Worm (Caenorhabditis elegans) whole organism, late embryonic: Measurements from ENCODE around the gene str-262.

Experiments used
- C08G9.2 ChIP-seq: sonication (generic microtip); optimal IDR thresholded peaks from 2 replicates; lab custom pipeline; 2016; ENCODE audit warnings: mild to moderate bottlenecking, missing genetic modification characterization, moderate library complexity, missing compliant biosample characterization
- T23F11.4 ChIP-seq: fragments of 200-800 bp; sonication (Bioruptor generic); optimal IDR thresholded peaks from 2 replicates; lab custom pipeline; 2018; ENCODE audit warnings: mild to moderate bottlenecking, missing genetic modification characterization, missing compliant biosample characterization
- ama-1 ChIP-seq: fragments of 150-350 bp; optimal IDR thresholded peaks from 2 replicates; lab custom pipeline; 2014
- ceh-34 ChIP-seq: sonication (generic microtip); optimal IDR thresholded peaks from 2 replicates; lab custom pipeline; 2016; ENCODE audit warnings: mild to moderate bottlenecking, missing genetic modification characterization, missing compliant biosample characterization
- ceh-45 ChIP-seq: fragments of 200-800 bp; sonication (Bioruptor generic); IDR thresholded peaks from 2 replicates; pipeline ENCODE4 v1.3.6; 2022; ENCODE audit warnings: missing genetic modification reagents, missing genetic modification characterization, missing compliant biosample characterization
- ceh-6 ChIP-seq: fragments of 200-800 bp; sonication (Bioruptor generic); optimal IDR thresholded peaks from 2 replicates; lab custom pipeline; 2018; ENCODE audit warnings: mild to moderate bottlenecking, missing genetic modification characterization, missing compliant biosample characterization
- elt-2 ChIP-seq: sonication (generic microtip); optimal IDR thresholded peaks from 2 replicates; lab custom pipeline; 2016; ENCODE audit warnings: missing genetic modification reagents, missing genetic modification characterization, missing compliant biosample characterization
- hlh-30 ChIP-seq: sonication (generic microtip); optimal IDR thresholded peaks from 2 replicates; lab custom pipeline; 2017; ENCODE audit warnings: antibody characterized with exemption, missing genetic modification characterization, missing compliant biosample characterization; ENCODE audit not compliant: insufficient read depth
- hlh-8 ChIP-seq: sonication (generic microtip); optimal IDR thresholded peaks from 2 replicates; lab custom pipeline; 2016; ENCODE audit warnings: missing genotype, missing genetic modification characterization, missing compliant biosample characterization
- nfya-1 ChIP-seq: sonication (generic microtip); optimal IDR thresholded peaks from 2 replicates; lab custom pipeline; 2017; ENCODE audit warnings: missing genetic modification characterization, mild to moderate bottlenecking, missing compliant biosample characterization, antibody characterized with exemption, moderate library complexity
- nhr-232 ChIP-seq: sonication (generic microtip); optimal IDR thresholded peaks from 2 replicates; lab custom pipeline; 2016; ENCODE audit warnings: missing genetic modification characterization, missing compliant biosample characterization
- npax-4 ChIP-seq: sonication (generic microtip); optimal IDR thresholded peaks from 2 replicates; lab custom pipeline; 2016; ENCODE audit warnings: missing genetic modification characterization, missing compliant biosample characterization
- pax-1 ChIP-seq: fragments of 150-350 bp; optimal IDR thresholded peaks from 2 replicates; lab custom pipeline; 2014; ENCODE audit warnings: missing biosample characterization, missing genetic modification characterization

DNA sequence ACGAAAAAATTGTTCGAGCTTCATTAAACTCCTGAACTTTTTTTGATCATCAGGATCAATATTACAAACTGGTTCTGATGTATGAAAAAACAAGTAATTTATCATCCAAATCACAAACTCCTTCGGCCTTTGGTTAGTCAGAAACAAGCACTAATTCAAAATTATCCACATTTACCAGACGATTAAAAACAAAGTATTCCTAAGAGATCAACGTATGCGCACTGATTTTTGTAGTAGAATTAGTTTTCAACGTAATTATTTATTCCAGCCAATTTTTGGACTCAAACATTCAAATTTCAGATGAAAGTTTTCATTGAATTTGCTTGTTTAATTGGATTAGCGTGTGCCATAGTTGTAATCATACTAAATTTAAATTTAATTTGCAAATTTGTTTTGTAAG is 45.7 kb downstream of the str-262 start, which contains the start of gene srbc-38:
- TF ChIP-seq ceh-34 (tag; lab: Kevin White, UChicago) (no peak), npax-4 (tag; lab: Kevin White, UChicago) (no peak), elt-2 (tag; lab: Kevin White, UChicago) (no peak), pax-1 (no peak), ama-1 (lab: Kevin White, UChicago) (no peak), T23F11.4 (GFP tag; lab: Kevin White, UChicago) (no peak), ceh-45 (no peak), hlh-8 (tag; lab: Kevin White, UChicago) (no peak), hlh-30 (tag; lab: Kevin White, UChicago) (no peak), ceh-6 (GFP tag; lab: Kevin White, UChicago) (no peak), nfya-1 (tag; lab: Kevin White, UChicago) (no peak), nhr-232 (tag; lab: Kevin White, UChicago) (no peak), C08G9.2 (tag; lab: Kevin White, UChicago) (no peak)
